Worm (Caenorhabditis elegans) whole organism, L4 larva: ENCODE measurements around the gene sri-43.

ENCODE experiments used
- D1046.2 ChIP-seq: fragments of 200-800 bp; sonication (Bioruptor generic); IDR thresholded peaks from 2 replicates; pipeline ENCODE4 v1.3.6; 2022; ENCODE audit warnings: missing genetic modification characterization, missing compliant biosample characterization
- F26F4.8 ChIP-seq: fragments of 200-800 bp; sonication (Bioruptor generic); conservative IDR thresholded peaks from 2 replicates; pipeline ENCODE4 v1.3.6; 2022; ENCODE audit warnings: missing genetic modification characterization, missing compliant biosample characterization
- F37D6.2 ChIP-seq: sonication (generic microtip); optimal IDR thresholded peaks from 2 replicates; lab custom pipeline; 2016; ENCODE audit warnings: mild to moderate bottlenecking, missing genetic modification characterization, missing compliant biosample characterization
- F44E2.7 ChIP-seq: fragments of 200-800 bp; sonication (Bioruptor generic); IDR thresholded peaks from 2 replicates; pipeline ENCODE4 v2.1.2; 2022; ENCODE audit warnings: missing genetic modification characterization, missing compliant biosample characterization
- Y75B8A.6 ChIP-seq: fragments of 200-800 bp; sonication (Bioruptor generic); IDR thresholded peaks from 2 replicates; pipeline ENCODE4 v1.3.6; 2022; ENCODE audit warnings: missing genetic modification reagents, missing genetic modification characterization, missing compliant biosample characterization
- ZK337.2 ChIP-seq: fragments of 200-800 bp; sonication (Bioruptor generic); IDR thresholded peaks from 2 replicates; pipeline ENCODE4 v1.3.6; 2022; ENCODE audit warnings: missing genetic modification reagents, missing genetic modification characterization, missing compliant biosample characterization
- aha-1 ChIP-seq: fragments of 150-350 bp; peaks from one replicate; lab custom pipeline; 2014; ENCODE audit warnings: missing biosample characterization, missing genetic modification characterization
- aly-2 ChIP-seq: sonication (generic microtip); optimal IDR thresholded peaks from 2 replicates; lab custom pipeline; 2018; ENCODE audit warnings: missing biosample characterization, missing genetic modification characterization
- arid-1 ChIP-seq: fragments of 200-800 bp; sonication (Bioruptor generic); conservative IDR thresholded peaks from 2 replicates; pipeline ENCODE4 v1.3.6; 2022; ENCODE audit warnings: missing genetic modification reagents, missing genetic modification characterization, missing compliant biosample characterization
- ceh-62 ChIP-seq: sonication (generic microtip); optimal IDR thresholded peaks from 2 replicates; lab custom pipeline; 2017; ENCODE audit warnings: missing biosample characterization, missing genetic modification characterization
- ceh-82 ChIP-seq: sonication (generic microtip); optimal IDR thresholded peaks from 2 replicates; lab custom pipeline; 2017; ENCODE audit warnings: missing biosample characterization, missing genetic modification characterization
- dmd-8 ChIP-seq: fragments of 200-800 bp; sonication (Bioruptor generic); IDR thresholded peaks from 2 replicates; pipeline ENCODE4 v1.3.6; 2022; ENCODE audit warnings: missing genetic modification characterization, missing compliant biosample characterization
- dmd-9 ChIP-seq: fragments of 200-800 bp; sonication (Bioruptor generic); IDR thresholded peaks from 2 replicates; pipeline ENCODE4 v1.3.6; 2022; ENCODE audit warnings: missing genetic modification reagents, missing genetic modification characterization, missing compliant biosample characterization
- egl-27 ChIP-seq: sonication (generic microtip); optimal IDR thresholded peaks from 3 replicates; lab custom pipeline; 2017; ENCODE audit warnings: missing biosample characterization, missing genetic modification reagents, missing genetic modification characterization
- egl-43 ChIP-seq: fragments of 200-800 bp; sonication (Bioruptor generic); IDR thresholded peaks from 2 replicates; pipeline ENCODE4 v1.3.6; 2022; ENCODE audit warnings: missing genetic modification reagents, missing genetic modification characterization, missing compliant biosample characterization
- hlh-30 ChIP-seq: sonication (generic microtip); optimal IDR thresholded peaks from 2 replicates; lab custom pipeline; 2017; ENCODE audit warnings: antibody characterized with exemption, mild to moderate bottlenecking, missing genetic modification characterization, missing compliant biosample characterization; ENCODE audit not compliant: insufficient read depth
- hmg-1.1 ChIP-seq: fragments of 200-800 bp; sonication (Bioruptor generic); IDR thresholded peaks from 2 replicates; pipeline ENCODE4 v1.3.6; 2022; ENCODE audit warnings: missing genetic modification reagents, missing genetic modification characterization, missing compliant biosample characterization
- jun-1 ChIP-seq: fragments of 150-350 bp; optimal IDR thresholded peaks from 2 replicates; lab custom pipeline; 2014; ENCODE audit warnings: missing biosample characterization, missing genetic modification reagents, missing genetic modification characterization
- lin-1 ChIP-seq: fragments of 200-800 bp; sonication (Bioruptor generic); IDR thresholded peaks from 2 replicates; pipeline ENCODE4 v1.3.6; 2022; ENCODE audit warnings: missing genetic modification reagents, missing genetic modification characterization, missing compliant biosample characterization
- lin-13 ChIP-seq: fragments of 150-350 bp; optimal IDR thresholded peaks from 2 replicates; lab custom pipeline; 2014; ENCODE audit warnings: missing biosample characterization, missing genetic modification reagents, missing genetic modification characterization
- lin-39 ChIP-seq: fragments of 150-350 bp; optimal IDR thresholded peaks from 2 replicates; lab custom pipeline; 2014; ENCODE audit warnings: missing biosample characterization, missing genetic modification reagents, missing genetic modification characterization
- madf-5 ChIP-seq, 2 experiments: fragments of 200-800 bp; sonication (Bioruptor generic); IDR thresholded peaks; 2 replicates each; pipeline ENCODE4 v1.3.6; 2022; ENCODE audit warnings: missing compliant biosample characterization in 2 of 2, missing genetic modification characterization in 2 of 2
- mdt-29 ChIP-seq: fragments of 200-800 bp; sonication (Bioruptor generic); IDR thresholded peaks from 2 replicates; pipeline ENCODE4 v1.3.6; 2022; ENCODE audit warnings: missing genetic modification reagents, missing genetic modification characterization, missing compliant biosample characterization
- mxl-3 ChIP-seq: fragments of 200-800 bp; sonication (Bioruptor generic); optimal IDR thresholded peaks from 2 replicates; lab custom pipeline; 2018; ENCODE audit warnings: mild to moderate bottlenecking, missing genetic modification characterization, missing compliant biosample characterization
- nhr-25 ChIP-seq: sonication (generic microtip); optimal IDR thresholded peaks from 2 replicates; lab custom pipeline; 2017; ENCODE audit warnings: missing genetic modification characterization, mild to moderate bottlenecking, missing compliant biosample characterization, antibody characterized with exemption, moderate library complexity, borderline replicate concordance; ENCODE audit not compliant: insufficient read depth
- nhr-76 ChIP-seq: fragments of 150-350 bp; optimal IDR thresholded peaks from 2 replicates; lab custom pipeline; 2014; ENCODE audit warnings: missing biosample characterization, missing genetic modification characterization
- pha-4 ChIP-seq, 2 experiments: fragments of 150-350 bp in 1 of 2; fragments of 200-800 bp in 1 of 2; sonication (Bioruptor generic) in 1 of 2; IDR thresholded peaks in 1 of 2; optimal IDR thresholded peaks in 1 of 2; 2 replicates each; pipeline versions ENCODE4 v1.3.6 to Lab custom; 2014 to 2022; ENCODE audit warnings: missing genetic modification characterization in 2 of 2, missing genetic modification reagents in 2 of 2, missing biosample characterization in 1 of 2, missing compliant biosample characterization in 1 of 2
- php-3 ChIP-seq: fragments of 200-800 bp; sonication (Bioruptor generic); IDR thresholded peaks from 2 replicates; pipeline ENCODE4 v1.3.6; 2022; ENCODE audit warnings: missing genetic modification reagents, missing genetic modification characterization, missing compliant biosample characterization
- rbr-2 ChIP-seq: sonication (generic microtip); optimal IDR thresholded peaks from 2 replicates; lab custom pipeline; 2016; ENCODE audit warnings: missing genotype, missing genetic modification characterization, missing compliant biosample characterization
- set-16 ChIP-seq: fragments of 200-800 bp; sonication (Bioruptor generic); IDR thresholded peaks from 2 replicates; pipeline ENCODE4 v1.3.6; 2022; ENCODE audit warnings: missing genetic modification reagents, missing genetic modification characterization, missing compliant biosample characterization
- snpc-1.2 ChIP-seq: fragments of 200-800 bp; sonication (Bioruptor generic); IDR thresholded peaks from 2 replicates; pipeline ENCODE4 v1.3.6; 2022; ENCODE audit warnings: missing genetic modification reagents, missing genetic modification characterization, missing compliant biosample characterization
- unc-130 ChIP-seq: sonication (generic microtip); optimal IDR thresholded peaks from 2 replicates; lab custom pipeline; 2016; ENCODE audit warnings: missing genetic modification reagents, missing genetic modification characterization, missing compliant biosample characterization
- unc-62 ChIP-seq, 3 experiments: fragments of 150-350 bp in 1 of 3; sonication (generic microtip); optimal IDR thresholded peaks in 2 of 3; peaks in 1 of 3; 1 replicate in 1 of 3; 2 replicates in 2 of 3; lab custom pipeline; 2014 to 2017; ENCODE audit warnings: missing biosample characterization in 3 of 3, missing genetic modification characterization in 3 of 3, missing genetic modification reagents in 3 of 3, missing genotype in 1 of 3
- vab-7 ChIP-seq: fragments of 200-800 bp; sonication (Bioruptor generic); IDR thresholded peaks from 2 replicates; pipeline ENCODE4 v1.3.6; 2022; ENCODE audit warnings: missing genetic modification reagents, missing genetic modification characterization, missing compliant biosample characterization
- zip-2 ChIP-seq: fragments of 150-350 bp; optimal IDR thresholded peaks from 2 replicates; lab custom pipeline; 2014; ENCODE audit warnings: missing biosample characterization, missing genetic modification characterization
- ztf-11 ChIP-seq: fragments of 150-350 bp; optimal IDR thresholded peaks from 2 replicates; lab custom pipeline; 2014; ENCODE audit warnings: missing biosample characterization, missing genetic modification characterization

The sri-43 gene

ce11 chrII:3110099-3110498, 34.4 kb downstream of the sri-43 start:
- TF ChIP-seq set-16 (GFP tag; lab: Robert Waterston, UW) (peak; percentile 73), lin-13 (no peak), php-3 (no peak), mdt-29 (no peak), nhr-76 (tag; lab: Kevin White, UChicago) (no peak), rbr-2 (tag; lab: Kevin White, UChicago) (no peak), unc-62 (GFP tag; optimal IDR thresholded peaks at IDR 0.05 in 1 of 2; lab: Kevin White, UChicago) (peak in 1 of 2 experiments; percentile 57), unc-62 (tag; optimal IDR thresholded peaks at IDR 0.05; lab: Kevin White, UChicago) (no peak), jun-1 (tag; lab: Kevin White, UChicago) (no peak), dmd-8 (GFP tag; lab: Robert Waterston, UW) (0 out of 2 replicates have a peak, but pooled peaks have one; percentile 30), ceh-62 (tag; lab: Kevin White, UChicago) (no peak), zip-2 (tag; lab: Kevin White, UChicago) (no peak)

- TF ChIP-seq set-16 (GFP tag; lab: Robert Waterston, UW) (peak; percentile 70), aha-1 (tag; lab: Kevin White, UChicago) (peak; percentile 80), vab-7 (GFP tag; lab: Robert Waterston, UW) (no peak), D1046.2 (GFP tag; lab: Robert Waterston, UW) (no peak), Y75B8A.6 (GFP tag; lab: Robert Waterston, UW) (no peak)
These were observed 34.9 kb downstream of the sri-43 start for ce11 chrII:3109533-3109932.

ce11 chrII:3108101-3108500, 36.4 kb downstream of the sri-43 start:
- TF ChIP-seq jun-1 (tag; lab: Kevin White, UChicago), result no peak
- TF ChIP-seq egl-43, result 0 out of 2 replicates have a peak, but pooled peaks have one; percentile 16
- peak; percentile 94 for TF ChIP-seq set-16 (GFP tag; lab: Robert Waterston, UW)
- peak; percentile 55; the same call in 1 of the 2 replicates for TF ChIP-seq F26F4.8 (GFP tag; lab: Robert Waterston, UW)
- TF ChIP-seq, all 104 proteins: peak for 3

- TF ChIP-seq ztf-11 (tag; lab: Kevin White, UChicago) (no peak), F44E2.7 (GFP tag; lab: Robert Waterston, UW) (no peak), madf-5 (GFP tag; IDR thresholded peaks at IDR 0.05; lab: Robert Waterston, UW) (no peak), hmg-1.1 (GFP tag; lab: Robert Waterston, UW) (no peak), nhr-25 (tag; lab: Kevin White, UChicago) (no peak), lin-39 (no peak), hlh-30 (tag; lab: Kevin White, UChicago) (no peak), aly-2 (tag; lab: Kevin White, UChicago) (no peak), arid-1 (GFP tag; lab: Robert Waterston, UW) (no peak), pha-4 (GFP tag; IDR thresholded peaks at IDR 0.05; lab: Robert Waterston, UW) (no peak), pha-4 (tag; optimal IDR thresholded peaks at IDR 0.05; lab: Kevin White, UChicago) (no peak), ZK337.2 (GFP tag; lab: Robert Waterston, UW) (no peak), set-16 (GFP tag; lab: Robert Waterston, UW) (no peak)
These were observed 38.7 kb downstream of the sri-43 start, which contains the start of gene clec-122 for ce11 chrII:3105765-3106164. Gene clec-122, plus strand, starts transcription at chrII:3106065.

ce11 chrII:3102018-3102417, 42.4 kb downstream of the sri-43 start, which contains the start of gene clec-121:
Gene clec-121, plus strand, starts transcription at chrII:3102318.
- TF ChIP-seq ceh-82 (tag; lab: Kevin White, UChicago), result no peak
- no peak for TF ChIP-seq ztf-11 (tag; lab: Kevin White, UChicago)
- no peak for TF ChIP-seq php-3
- TF ChIP-seq egl-27 (tag; lab: Kevin White, UChicago), result no peak
- TF ChIP-seq F37D6.2 (tag; lab: Kevin White, UChicago), result no peak
- no peak for TF ChIP-seq snpc-1.2
- no peak for TF ChIP-seq mxl-3 (GFP tag; lab: Kevin White, UChicago)
- TF ChIP-seq lin-1 (GFP tag; lab: Robert Waterston, UW), result no peak
- no peak for TF ChIP-seq dmd-9
- no peak for TF ChIP-seq unc-130 (GFP tag; lab: Kevin White, UChicago)
- no peak for TF ChIP-seq lin-39
